Fruit fly (Drosophila melanogaster) whole organism, adult: Measurements from ENCODE around the gene Pzl.

Experiments
- CG11617 ChIP-seq: fragments of 200-800 bp; sonication (Bioruptor generic); optimal IDR thresholded peaks from 2 replicates; lab custom pipeline; 2017; ENCODE audit warnings: mild to moderate bottlenecking, missing biosample characterization, missing genetic modification reagents, missing genetic modification characterization
- CG12768 ChIP-seq: fragments of 200-800 bp; sonication (Bioruptor generic); optimal IDR thresholded peaks from 2 replicates; lab custom pipeline; 2017; ENCODE audit warnings: missing biosample characterization, missing genetic modification characterization, mild to moderate bottlenecking, moderate library complexity, missing genetic modification reagents
- CG14711 ChIP-seq: fragments of 200-800 bp; sonication (Bioruptor generic); optimal IDR thresholded peaks from 2 replicates; lab custom pipeline; 2018; ENCODE audit warnings: missing biosample characterization, mild to moderate bottlenecking, missing genetic modification characterization, moderate library complexity
- CG1620 ChIP-seq: fragments of 200-800 bp; sonication (Bioruptor generic); optimal IDR thresholded peaks from 2 replicates; lab custom pipeline; 2016; ENCODE audit warnings: missing biosample characterization, missing genetic modification characterization
- CG33017 ChIP-seq: fragments of 200-800 bp; sonication (Bioruptor generic); optimal IDR thresholded peaks from 2 replicates; lab custom pipeline; 2018; ENCODE audit warnings: missing biosample characterization, mild to moderate bottlenecking, missing genetic modification characterization, moderate library complexity
- CG5204 ChIP-seq: fragments of 200-800 bp; sonication (Bioruptor generic); optimal IDR thresholded peaks from 2 replicates; lab custom pipeline; 2016; ENCODE audit warnings: missing biosample characterization, missing genetic modification characterization
- CG7045 ChIP-seq: fragments of 200-800 bp; sonication (Bioruptor generic); optimal IDR thresholded peaks from 2 replicates; lab custom pipeline; 2017; ENCODE audit warnings: missing biosample characterization, mild to moderate bottlenecking, missing genetic modification characterization
- CG7101 ChIP-seq: fragments of 200-800 bp; sonication (Bioruptor generic); optimal IDR thresholded peaks from 2 replicates; lab custom pipeline; 2018; ENCODE audit warnings: missing biosample characterization, mild to moderate bottlenecking, missing genetic modification characterization, moderate library complexity
- Clk ChIP-seq: fragments of 200-800 bp; sonication (Bioruptor generic); optimal IDR thresholded peaks from 2 replicates; lab custom pipeline; 2017; ENCODE audit warnings: missing biosample characterization, missing genetic modification characterization
- Crg-1 ChIP-seq: fragments of 200-800 bp; sonication (Bioruptor generic); optimal IDR thresholded peaks from 2 replicates; lab custom pipeline; 2016; ENCODE audit warnings: missing biosample characterization, missing genetic modification characterization
- Mnt ChIP-seq: fragments of 200-800 bp; sonication (Bioruptor generic); optimal IDR thresholded peaks from 2 replicates; lab custom pipeline; 2016; ENCODE audit warnings: missing biosample characterization, mild to moderate bottlenecking, missing genetic modification characterization
- bab1 ChIP-seq: fragments of 200-800 bp; sonication (Bioruptor generic); optimal IDR thresholded peaks from 3 replicates; lab custom pipeline; 2019; ENCODE audit warnings: missing biosample characterization, mild to moderate bottlenecking, missing genetic modification characterization, moderate library complexity
- cic ChIP-seq: fragments of 200-800 bp; sonication (Bioruptor generic); optimal IDR thresholded peaks from 2 replicates; lab custom pipeline; 2017; ENCODE audit warnings: missing biosample characterization, mild to moderate bottlenecking, missing genetic modification characterization, moderate library complexity
- cnc ChIP-seq, 2 experiments: fragments of >200 bp; optimal IDR thresholded peaks; 2 replicates each; lab custom pipeline; 2017
- kay ChIP-seq: fragments of 200-800 bp; sonication (Bioruptor generic); peaks from one replicate; lab custom pipeline; 2016; ENCODE audit warnings: missing biosample characterization, missing genetic modification characterization, borderline replicate concordance
- ovo ChIP-seq: fragments of 200-800 bp; sonication (Bioruptor generic); optimal IDR thresholded peaks from 2 replicates; lab custom pipeline; 2016; ENCODE audit warnings: missing biosample characterization, missing genetic modification characterization
- pad ChIP-seq: fragments of 200-800 bp; sonication (Bioruptor generic); optimal IDR thresholded peaks from 3 replicates; lab custom pipeline; 2017; ENCODE audit warnings: missing biosample characterization, missing genetic modification characterization, mild to moderate bottlenecking, moderate library complexity, missing genetic modification reagents
- tj ChIP-seq: fragments of 200-800 bp; sonication (Bioruptor generic); optimal IDR thresholded peaks from 3 replicates; lab custom pipeline; 2017; ENCODE audit warnings: missing biosample characterization, mild to moderate bottlenecking, missing genetic modification characterization, moderate library complexity
- toe ChIP-seq: fragments of 200-800 bp; sonication (Bioruptor generic); optimal IDR thresholded peaks from 2 replicates; lab custom pipeline; 2016; ENCODE audit warnings: missing biosample characterization, missing genetic modification characterization

Gene Pzl

DNA sequence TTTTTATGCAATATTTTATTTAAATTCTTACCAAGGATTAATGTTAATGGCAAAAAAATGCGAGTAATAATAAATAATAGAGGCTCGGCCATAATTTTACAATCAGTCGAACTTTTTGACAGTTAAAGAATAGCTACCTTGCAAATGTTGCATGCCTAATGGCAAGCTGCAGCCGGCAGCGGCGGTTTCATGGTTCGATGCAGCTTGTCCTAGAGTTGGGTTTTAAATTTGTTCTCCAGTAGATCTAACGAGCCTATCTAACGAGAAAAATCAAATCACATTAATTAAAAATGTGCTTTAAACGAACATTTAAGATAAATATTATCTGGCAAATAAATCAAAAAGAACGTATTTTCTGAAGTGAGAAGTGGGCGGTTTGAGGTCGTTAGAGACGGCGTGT, at the start of gene Pzl:
Gene Pzl (minus strand): TSS at position 101 of the 400 bp plus-strand sequence.
- TF ChIP-seq CG5204 (GFP tag; lab: Kevin White, UChicago) (no peak), Crg-1 (GFP tag; lab: Kevin White, UChicago) (no peak), CG11617 (no peak)

DNA sequence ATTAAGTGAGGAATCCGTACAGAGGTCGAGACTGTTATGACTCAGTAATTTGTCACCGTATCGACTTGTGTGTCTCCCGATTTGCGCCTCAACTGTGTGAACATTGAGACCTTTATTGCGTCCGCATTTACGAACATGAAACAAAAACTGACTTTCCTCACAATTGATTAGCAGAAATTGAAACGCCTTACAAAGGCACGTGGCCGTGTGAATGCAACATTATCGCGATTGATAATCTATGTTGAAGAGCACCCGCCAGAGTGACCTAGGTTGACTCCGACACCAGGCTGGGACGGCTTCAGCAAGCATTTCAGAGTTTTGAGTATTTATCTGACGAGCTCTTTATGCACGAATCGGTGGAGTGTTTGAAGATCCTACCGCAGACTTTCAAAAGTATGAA, 404.9 kb downstream of the Pzl start:
- TF ChIP-seq Mnt (GFP tag; lab: Kevin White, UChicago) (no peak), Clk (GFP tag; lab: Kevin White, UChicago) (no peak), CG1620 (GFP tag; lab: Kevin White, UChicago) (no peak), CG5204 (GFP tag; lab: Kevin White, UChicago) (no peak), pad (GFP tag; lab: Kevin White, UChicago) (no peak), Crg-1 (GFP tag; lab: Kevin White, UChicago) (no peak), CG14711 (tag; lab: Kevin White, UChicago) (no peak), toe (GFP tag; lab: Kevin White, UChicago) (no peak), bab1 (GFP tag; lab: Kevin White, UChicago) (no peak), cnc (optimal IDR thresholded peaks at IDR 0.05; lab: Kevin White, UChicago) (no peak), ovo (GFP tag; lab: Kevin White, UChicago) (no peak), CG7045 (GFP tag; lab: Kevin White, UChicago) (no peak), cic (GFP tag; lab: Kevin White, UChicago) (no peak), tj (GFP tag; lab: Kevin White, UChicago) (no peak), CG33017 (tag; lab: Kevin White, UChicago) (no peak), CG7101 (tag; lab: Kevin White, UChicago) (no peak), kay (GFP tag; lab: Kevin White, UChicago) (no peak), CG12768 (GFP tag; lab: Kevin White, UChicago) (no peak), CG11617 (no peak)
